Fruit fly (Drosophila melanogaster): ENCODE measurements around the gene strat.

DNA sequence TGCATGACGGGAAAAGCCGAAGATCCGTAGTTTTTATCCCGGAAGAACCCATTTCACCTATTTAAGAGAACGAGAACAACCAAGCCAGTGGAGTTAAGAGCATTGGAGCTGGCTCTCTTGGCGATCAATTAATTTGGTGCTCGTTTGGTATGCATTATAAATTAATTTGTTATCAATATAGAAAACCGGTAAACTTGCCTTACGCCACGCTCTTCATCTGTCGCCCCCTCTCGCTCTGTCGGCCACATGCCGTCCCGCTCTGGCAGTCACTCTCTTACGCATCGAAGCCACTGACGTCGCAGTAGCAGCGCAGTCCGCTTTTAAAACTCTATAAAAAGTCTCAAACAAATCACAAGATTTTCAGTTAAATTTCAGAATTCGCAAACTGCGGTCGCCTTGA is 26.1 kb downstream of the strat start, which contains the start of gene CG7778:
- TF ChIP-seq pan (optimal IDR thresholded peaks at IDR 0.05), result no peak
- no peak for TF ChIP-seq pan (GFP tag; optimal IDR thresholded peaks at IDR 0.05 in 1 of 2, IDR thresholded peaks at IDR 0.05 in 1 of 2)
- no peak for TF ChIP-seq insv (GFP tag; optimal IDR thresholded peaks at IDR 0.05)
- no peak for TF ChIP-seq CG42726 (GFP tag; IDR thresholded peaks at IDR 0.05; ENCODE audit: partially characterized antibody)
- no peak for TF ChIP-seq CG8089 (GFP tag; optimal IDR thresholded peaks at IDR 0.05)
- TF ChIP-seq Hr39 (optimal IDR thresholded peaks at IDR 0.05), result no peak
- TF ChIP-seq Abd-B (GFP tag; optimal IDR thresholded peaks at IDR 0.05), result no peak
- no peak for TF ChIP-seq run (tag; optimal IDR thresholded peaks at IDR 0.05)
- no peak for TF ChIP-seq lab (GFP tag; optimal IDR thresholded peaks at IDR 0.05)
- TF ChIP-seq CG10543 (GFP tag; optimal IDR thresholded peaks at IDR 0.05), result no peak
- TF ChIP-seq CHES-1-like (GFP tag; optimal IDR thresholded peaks at IDR 0.05), result no peak
- TF ChIP-seq CG6689 (GFP tag; IDR thresholded peaks at IDR 0.05), result no peak
- TF ChIP-seq Gsc (GFP tag; IDR thresholded peaks at IDR 0.05), result no peak
- no peak for TF ChIP-seq maf-S (GFP tag; optimal IDR thresholded peaks at IDR 0.05)

Measured in whole organism, embryonic.